Fruit fly (Drosophila melanogaster): Measurements from ENCODE around the gene Ccp84Ae.
A peak's percentile ranks its signal among the peaks of the same experiment; 100 is the strongest.

dm6 chr3R:6664371-6665116 lies 27.0 kb downstream of the Ccp84Ae start:
- TF ChIP-seq CG6854 (GFP tag; optimal IDR thresholded peaks at IDR 0.05) (no peak), svp (GFP tag) (peak; percentile 54), Lpt (GFP tag; optimal IDR thresholded peaks at IDR 0.05) (peak; percentile 2), CG10669 (GFP tag; optimal IDR thresholded peaks at IDR 0.05) (no peak), Blimp-1 (GFP tag; optimal IDR thresholded peaks at IDR 0.05) (no peak), Sox15 (GFP tag; optimal IDR thresholded peaks at IDR 0.05) (no peak), Hr39 (GFP tag; optimal IDR thresholded peaks at IDR 0.05) (no peak), acj6 (GFP tag; optimal IDR thresholded peaks at IDR 0.05) (no peak), ss (GFP tag; optimal IDR thresholded peaks at IDR 0.05) (peak in 1 of 2 experiments; percentile 15)
